Fruit fly (Drosophila melanogaster) whole organism, embryonic: Measurements from ENCODE around the gene CG7140.

Source experiments
- Asciz ChIP-seq: fragments of 200-800 bp; sonication (Bioruptor generic); optimal IDR thresholded peaks from 2 replicates; lab custom pipeline; 2017; ENCODE audit warnings: missing biosample characterization, mild to moderate bottlenecking, missing genetic modification characterization, missing genetic modification reagents
- Atf6 ChIP-seq: fragments of 200-800 bp; sonication (Bioruptor generic); IDR thresholded peaks from 2 replicates; pipeline ENCODE4 v1.3.6; 2022; ENCODE audit warnings: missing biosample characterization, missing genetic modification characterization
- BtbVII ChIP-seq: fragments of 200-800 bp; sonication (Bioruptor generic); optimal IDR thresholded peaks from 3 replicates; lab custom pipeline; 2017; ENCODE audit warnings: missing biosample characterization, mild to moderate bottlenecking, missing genetic modification characterization
- CG10462 ChIP-seq: fragments of 200-800 bp; sonication (Bioruptor generic); optimal IDR thresholded peaks from 2 replicates; lab custom pipeline; 2016; ENCODE audit warnings: missing biosample characterization, missing genetic modification characterization
- CG10565 ChIP-seq: fragments of 200-800 bp; sonication (Bioruptor generic); optimal IDR thresholded peaks from 3 replicates; lab custom pipeline; 2016; ENCODE audit warnings: missing biosample characterization, mild to moderate bottlenecking, missing genetic modification characterization
- CG12236 ChIP-seq: fragments of 200-800 bp; sonication (Bioruptor generic); optimal IDR thresholded peaks from 2 replicates; lab custom pipeline; 2016; ENCODE audit warnings: missing biosample characterization, missing genetic modification characterization
- CG13775 ChIP-seq: fragments of 200-800 bp; sonication (Bioruptor generic); optimal IDR thresholded peaks from 3 replicates; lab custom pipeline; 2017; ENCODE audit warnings: missing biosample characterization, mild to moderate bottlenecking, missing genetic modification characterization
- CG15514 ChIP-seq: fragments of 200-800 bp; sonication (Bioruptor generic); optimal IDR thresholded peaks from 3 replicates; lab custom pipeline; 2017; ENCODE audit warnings: missing biosample characterization, missing genetic modification characterization, mild to moderate bottlenecking, moderate library complexity, missing genetic modification reagents
- CG17385 ChIP-seq: fragments of 200-800 bp; sonication (Bioruptor generic); optimal IDR thresholded peaks from 3 replicates; lab custom pipeline; 2018; ENCODE audit warnings: missing biosample characterization, mild to moderate bottlenecking, missing genetic modification characterization
- CG1792 ChIP-seq: fragments of 200-800 bp; sonication (Bioruptor generic); optimal IDR thresholded peaks from 2 replicates; lab custom pipeline; 2016; ENCODE audit warnings: missing biosample characterization, missing genetic modification characterization
- CG18764 ChIP-seq: fragments of 200-800 bp; sonication (Bioruptor generic); optimal IDR thresholded peaks from 3 replicates; lab custom pipeline; 2016; ENCODE audit warnings: missing biosample characterization, missing genetic modification characterization
- CG30020 ChIP-seq: fragments of 200-800 bp; optimal IDR thresholded peaks from 2 replicates; lab custom pipeline; 2019; ENCODE audit warnings: missing biosample characterization, mild to moderate bottlenecking, missing genetic modification characterization, moderate library complexity
- CG31224 ChIP-seq: fragments of 200-800 bp; sonication (Bioruptor generic); IDR thresholded peaks from 2 replicates; pipeline ENCODE4 v1.3.6; 2022; ENCODE audit warnings: missing biosample characterization, missing genetic modification characterization
- CG3995 ChIP-seq: fragments of 200-800 bp; sonication (Bioruptor generic); optimal IDR thresholded peaks from 3 replicates; lab custom pipeline; 2016; ENCODE audit warnings: missing biosample characterization, missing genetic modification characterization
- CG43689 ChIP-seq: fragments of 200-800 bp; sonication (Bioruptor generic); IDR thresholded peaks from 2 replicates; pipeline ENCODE4 v1.3.6; 2022; ENCODE audit warnings: missing biosample characterization, missing genetic modification characterization
- CG7271 ChIP-seq: fragments of 200-800 bp; sonication (Bioruptor generic); optimal IDR thresholded peaks from 2 replicates; lab custom pipeline; 2018; ENCODE audit warnings: missing biosample characterization, mild to moderate bottlenecking, missing genetic modification characterization, moderate library complexity
- CG8281 ChIP-seq: fragments of 200-800 bp; sonication (Bioruptor generic); optimal IDR thresholded peaks from 2 replicates; lab custom pipeline; 2018; ENCODE audit warnings: missing biosample characterization, mild to moderate bottlenecking, missing genetic modification characterization, moderate library complexity
- CG9876 ChIP-seq: fragments of 200-800 bp; sonication (Bioruptor generic); optimal IDR thresholded peaks from 2 replicates; lab custom pipeline; 2016; ENCODE audit warnings: missing biosample characterization, missing genetic modification characterization
- Dfd ChIP-seq, 2 experiments: fragments of >200 bp; optimal IDR thresholded peaks; 2 replicates each; lab custom pipeline; 2017; ENCODE audit warnings: missing biosample characterization in 2 of 2, missing genetic modification characterization in 2 of 2
- Dref ChIP-seq: fragments of 200-800 bp; sonication (Bioruptor generic); IDR thresholded peaks from 2 replicates; pipeline ENCODE4 v1.3.6; 2022; ENCODE audit warnings: missing biosample characterization, missing genetic modification characterization
- Drgx ChIP-seq: fragments of 200-800 bp; sonication (Bioruptor generic); IDR thresholded peaks from 2 replicates; pipeline ENCODE4 v1.3.6; 2022; ENCODE audit warnings: missing biosample characterization, missing genetic modification characterization
- Fer3 ChIP-seq: fragments of 200-800 bp; sonication (Bioruptor generic); optimal IDR thresholded peaks from 2 replicates; lab custom pipeline; 2018; ENCODE audit warnings: missing biosample characterization, mild to moderate bottlenecking, missing genetic modification characterization, moderate library complexity
- Gug ChIP-seq: fragments of 200-800 bp; sonication (Bioruptor generic); IDR thresholded peaks from 4 replicates; pipeline ENCODE4 v1.3.6; 2022; ENCODE audit warnings: missing biosample characterization, missing genetic modification characterization
- Hsf ChIP-seq: fragments of 200-800 bp; sonication (Bioruptor generic); optimal IDR thresholded peaks from 3 replicates; lab custom pipeline; 2016; ENCODE audit warnings: missing biosample characterization, missing genetic modification characterization
- Jarid2 ChIP-seq: fragments of 200-800 bp; sonication (Bioruptor generic); optimal IDR thresholded peaks from 3 replicates; lab custom pipeline; 2017; ENCODE audit warnings: mild to moderate bottlenecking, missing biosample characterization, missing genetic modification reagents, missing genetic modification characterization
- MBD-R2 ChIP-seq: fragments of 200-800 bp; sonication (Bioruptor generic); IDR thresholded peaks from 2 replicates; pipeline ENCODE4 v1.3.6; 2022; ENCODE audit warnings: missing biosample characterization, missing genetic modification characterization
- MESR4 ChIP-seq: fragments of 200-800 bp; sonication (Bioruptor generic); optimal IDR thresholded peaks from 2 replicates; lab custom pipeline; 2018; ENCODE audit warnings: missing biosample characterization, mild to moderate bottlenecking, missing genetic modification characterization, moderate library complexity
- Max ChIP-seq: fragments of 200-800 bp; sonication (Bioruptor generic); optimal IDR thresholded peaks from 2 replicates; lab custom pipeline; 2016; ENCODE audit warnings: missing biosample characterization, mild to moderate bottlenecking, missing genetic modification characterization
- Myb ChIP-seq: fragments of 200-800 bp; sonication (Bioruptor generic); optimal IDR thresholded peaks from 2 replicates; lab custom pipeline; 2016; ENCODE audit warnings: missing biosample characterization, missing genetic modification characterization
- NFAT ChIP-seq: fragments of 200-800 bp; sonication (Bioruptor generic); IDR thresholded peaks from 2 replicates; pipeline ENCODE4 v1.3.6; 2022; ENCODE audit warnings: missing biosample characterization, missing genetic modification characterization
- Poxn ChIP-seq: fragments of 200-800 bp; sonication (Bioruptor generic); IDR thresholded peaks from 2 replicates; pipeline ENCODE4 v1.3.6; 2022; ENCODE audit warnings: missing biosample characterization, missing genetic modification characterization
- Sin3A ChIP-seq: fragments of >200 bp; optimal IDR thresholded peaks from 2 replicates; lab custom pipeline; 2018
- al ChIP-seq: fragments of 200-800 bp; sonication (Bioruptor generic); IDR thresholded peaks from 2 replicates; pipeline ENCODE4 v1.3.6; 2022; ENCODE audit warnings: missing biosample characterization, missing genetic modification characterization
- bbx ChIP-seq: fragments of 200-800 bp; sonication (Bioruptor generic); IDR thresholded peaks from 2 replicates; pipeline ENCODE4 v1.3.6; 2022; ENCODE audit warnings: missing biosample characterization, missing genetic modification characterization; ENCODE audit not compliant: partially characterized antibody
- da ChIP-seq: fragments of 200-800 bp; sonication (Bioruptor generic); optimal IDR thresholded peaks from 2 replicates; lab custom pipeline; 2016; ENCODE audit warnings: missing biosample characterization, missing genetic modification characterization
- danr ChIP-seq: fragments of 200-800 bp; sonication (Bioruptor generic); IDR thresholded peaks from 2 replicates; pipeline ENCODE4 v1.3.6; 2022; ENCODE audit warnings: missing biosample characterization, missing genetic modification characterization
- fd64A ChIP-seq: fragments of 200-800 bp; sonication (Bioruptor generic); optimal IDR thresholded peaks from 3 replicates; lab custom pipeline; 2018; ENCODE audit warnings: missing biosample characterization, mild to moderate bottlenecking, missing genetic modification characterization
- fd96Cb ChIP-seq: fragments of 200-800 bp; sonication (Bioruptor generic); optimal IDR thresholded peaks from 2 replicates; lab custom pipeline; 2018; ENCODE audit warnings: missing biosample characterization, mild to moderate bottlenecking, missing genetic modification characterization, moderate library complexity
- gcm2 ChIP-seq: fragments of 200-800 bp; sonication (Bioruptor generic); optimal IDR thresholded peaks from 2 replicates; lab custom pipeline; 2016; ENCODE audit warnings: missing biosample characterization, missing genetic modification characterization
- grau ChIP-seq: fragments of 200-800 bp; optimal IDR thresholded peaks from 3 replicates; lab custom pipeline; 2019; ENCODE audit warnings: missing biosample characterization, mild to moderate bottlenecking, missing genetic modification characterization, moderate library complexity
- jumu ChIP-seq: fragments of 200-800 bp; sonication (Bioruptor generic); optimal IDR thresholded peaks from 3 replicates; lab custom pipeline; 2016; ENCODE audit warnings: missing biosample characterization, missing genetic modification characterization
- nerfin-1 ChIP-seq: fragments of 200-800 bp; sonication (Bioruptor generic); optimal IDR thresholded peaks from 3 replicates; lab custom pipeline; 2019; ENCODE audit warnings: missing biosample characterization, mild to moderate bottlenecking, missing genetic modification characterization, moderate library complexity
- odd ChIP-seq: fragments of 200-800 bp; sonication (Bioruptor generic); optimal IDR thresholded peaks from 2 replicates; lab custom pipeline; 2017; ENCODE audit warnings: missing biosample characterization, mild to moderate bottlenecking, missing genetic modification characterization
- pfk ChIP-seq: fragments of 200-800 bp; sonication (Bioruptor generic); optimal IDR thresholded peaks from 2 replicates; lab custom pipeline; 2018; ENCODE audit warnings: missing biosample characterization, mild to moderate bottlenecking, missing genetic modification characterization, moderate library complexity
- pita ChIP-seq: fragments of 200-800 bp; sonication (Bioruptor generic); optimal IDR thresholded peaks from 2 replicates; lab custom pipeline; 2017; ENCODE audit warnings: missing biosample characterization, mild to moderate bottlenecking, missing genetic modification characterization
- sim ChIP-seq: fragments of 200-800 bp; sonication (Bioruptor generic); IDR thresholded peaks from 2 replicates; pipeline ENCODE4 v1.3.6; 2022; ENCODE audit warnings: missing biosample characterization, missing genetic modification characterization
- sqz ChIP-seq: fragments of 200-800 bp; sonication (Bioruptor generic); optimal IDR thresholded peaks from 3 replicates; lab custom pipeline; 2018; ENCODE audit warnings: missing biosample characterization, mild to moderate bottlenecking, missing genetic modification characterization
- tgo ChIP-seq: fragments of 200-800 bp; sonication (Bioruptor generic); IDR thresholded peaks from 3 replicates; pipeline ENCODE4 v1.3.6; 2022; ENCODE audit warnings: missing biosample characterization, missing genetic modification characterization
- tll ChIP-seq, 2 experiments: fragments of 200-800 bp in 1 of 2; fragments of >200 bp in 1 of 2; sonication (Bioruptor generic) in 1 of 2; optimal IDR thresholded peaks; 2 replicates each; lab custom pipeline; 2017 to 2019; ENCODE audit warnings: missing biosample characterization in 2 of 2, missing genetic modification characterization in 2 of 2, mild to moderate bottlenecking in 1 of 2, moderate library complexity in 1 of 2
- twi ChIP-seq: fragments of 200-800 bp; optimal IDR thresholded peaks from 2 replicates; lab custom pipeline; 2019; ENCODE audit warnings: missing biosample characterization, mild to moderate bottlenecking, missing genetic modification characterization, moderate library complexity

CG7140 gene

dm6 chr3L:22075706-22076398, 47.7 kb upstream of the CG7140 start, which contains the start of the genes CG7130 and RpLP0 (continued):
- TF ChIP-seq Myb (GFP tag; lab: Kevin White, UChicago) (peak; percentile 82), Atf6 (GFP tag; lab: Robert Waterston, UW) (peak; percentile 84), Gug (GFP tag; lab: Robert Waterston, UW) (peak; percentile 65), fd96Cb (peak; percentile 74), CG3995 (peak; percentile 81), MBD-R2 (GFP tag; lab: Robert Waterston, UW) (peak; percentile 69), Jarid2 (GFP tag; lab: Kevin White, UChicago) (peak; percentile 84), bbx (GFP tag; lab: Robert Waterston, UW) (0 out of 2 replicates have a peak, but pooled peaks have one; percentile 27), jumu (GFP tag; lab: Kevin White, UChicago) (peak; percentile 80), da (peak; percentile 91), Poxn (GFP tag; lab: Robert Waterston, UW) (peak; percentile 50; the same call in 1 of the 2 replicates), CG43689 (peak; percentile 76), tgo (GFP tag; lab: Robert Waterston, UW) (peak; percentile 75), Max (GFP tag; lab: Kevin White, UChicago) (peak; percentile 90), CG10565 (GFP tag; lab: Kevin White, UChicago) (peak; percentile 89), Hsf (peak; percentile 92), CG17385 (GFP tag; lab: Kevin White, UChicago) (peak; percentile 89), pfk (GFP tag; lab: Kevin White, UChicago) (peak; percentile 79), sqz (GFP tag; lab: Kevin White, UChicago) (peak; percentile 87), MESR4 (GFP tag; lab: Kevin White, UChicago) (peak; percentile 99), CG8281 (tag; lab: Kevin White, UChicago) (peak; percentile 75), CG10462 (GFP tag; lab: Kevin White, UChicago) (peak; percentile 74), CG30020 (tag; lab: Kevin White, UChicago) (peak; percentile 85), Sin3A (lab: Kevin White, UChicago) (peak; percentile 94), fd64A (GFP tag; lab: Kevin White, UChicago) (peak; percentile 92), Fer3 (tag; lab: Kevin White, UChicago) (peak; percentile 93), CG7271 (peak; percentile 96), danr (0 out of 2 replicates have a peak, but pooled peaks have one; percentile 13), Dref (GFP tag; lab: Robert Waterston, UW) (peak; percentile 64), grau (tag; lab: Kevin White, UChicago) (peak; percentile 85), al (GFP tag; lab: Robert Waterston, UW) (peak; percentile 57), twi (tag; lab: Kevin White, UChicago) (peak; percentile 81), Asciz (GFP tag; lab: Kevin White, UChicago) (peak; percentile 92), NFAT (GFP tag; lab: Robert Waterston, UW) (peak; percentile 94), tll (GFP tag; optimal IDR thresholded peaks at IDR 0.05; lab: Kevin White, UChicago) (peak in 1 of 2 experiments; percentile 41), nerfin-1 (tag; lab: Kevin White, UChicago) (peak; percentile 87), Drgx (GFP tag; lab: Robert Waterston, UW) (0 out of 2 replicates have a peak, but pooled peaks have one; percentile 19), Dfd (GFP tag; optimal IDR thresholded peaks at IDR 0.05; lab: Kevin White, UChicago) (no peak), CG9876 (GFP tag; lab: Kevin White, UChicago) (peak; percentile 94), CG13775 (GFP tag; lab: Kevin White, UChicago) (peak; percentile 97), CG31224 (peak; percentile 75), sim (peak; percentile 76), CG1792 (GFP tag; lab: Kevin White, UChicago) (peak; percentile 88), odd (GFP tag; lab: Kevin White, UChicago) (peak; percentile 94), CG18764 (GFP tag; lab: Kevin White, UChicago) (peak; percentile 86), gcm2 (GFP tag; lab: Kevin White, UChicago) (peak; percentile 74), CG15514 (GFP tag; lab: Kevin White, UChicago) (peak; percentile 92), BtbVII (GFP tag; lab: Kevin White, UChicago) (peak; percentile 96), pita (GFP tag; lab: Kevin White, UChicago) (no peak), CG12236 (peak; percentile 92)
